Fruit fly (Drosophila melanogaster) whole organism, embryonic: ENCODE measurements around the gene Ctr1A.

Experiments
- C15 ChIP-seq: fragments of 200-800 bp; sonication (Bioruptor generic); IDR thresholded peaks from 3 replicates; pipeline ENCODE4 v1.3.6; 2022; ENCODE audit warnings: missing biosample characterization, missing genetic modification characterization
- CG11093 ChIP-seq: fragments of 200-800 bp; sonication (Bioruptor generic); IDR thresholded peaks from 3 replicates; pipeline ENCODE4 v1.3.6; 2022; ENCODE audit warnings: missing biosample characterization, missing genetic modification characterization
- CG11560 ChIP-seq: fragments of 200-800 bp; sonication (Bioruptor generic); IDR thresholded peaks from 3 replicates; pipeline ENCODE4 v1.3.6; 2022; ENCODE audit warnings: missing biosample characterization, missing genetic modification characterization
- CG12071 ChIP-seq: fragments of 200-800 bp; sonication (Bioruptor generic); optimal IDR thresholded peaks from 3 replicates; lab custom pipeline; 2018; ENCODE audit warnings: missing biosample characterization, mild to moderate bottlenecking, missing genetic modification characterization
- CG12104 ChIP-seq: fragments of 200-800 bp; sonication (Bioruptor generic); optimal IDR thresholded peaks from 3 replicates; lab custom pipeline; 2016; ENCODE audit warnings: missing biosample characterization, missing genetic modification characterization
- CG12769 ChIP-seq: fragments of 200-800 bp; sonication (Bioruptor generic); optimal IDR thresholded peaks from 2 replicates; lab custom pipeline; 2019; ENCODE audit warnings: missing biosample characterization, mild to moderate bottlenecking, missing genetic modification characterization, moderate library complexity
- CG14441 ChIP-seq: fragments of 200-800 bp; sonication (Bioruptor generic); IDR thresholded peaks from 2 replicates; pipeline ENCODE4 v1.3.6; 2022; ENCODE audit warnings: missing biosample characterization, missing genetic modification characterization
- CG1602 ChIP-seq: fragments of 200-800 bp; sonication (Bioruptor generic); optimal IDR thresholded peaks from 3 replicates; lab custom pipeline; 2016; ENCODE audit warnings: missing biosample characterization, missing genetic modification characterization
- CG17912 ChIP-seq: fragments of 200-800 bp; sonication (Bioruptor generic); optimal IDR thresholded peaks from 2 replicates; lab custom pipeline; 2018; ENCODE audit warnings: missing biosample characterization, mild to moderate bottlenecking, missing genetic modification characterization
- CG2678 ChIP-seq: fragments of 200-800 bp; sonication (Bioruptor generic); optimal IDR thresholded peaks from 3 replicates; lab custom pipeline; 2019; ENCODE audit warnings: missing biosample characterization, mild to moderate bottlenecking, missing genetic modification characterization, moderate library complexity
- CG30431 ChIP-seq: fragments of 200-800 bp; sonication (Bioruptor generic); optimal IDR thresholded peaks from 2 replicates; lab custom pipeline; 2017; ENCODE audit warnings: missing biosample characterization, missing genetic modification characterization
- CG34224 ChIP-seq: fragments of 200-800 bp; sonication (Bioruptor generic); IDR thresholded peaks from 3 replicates; pipeline ENCODE4 v1.3.6; 2022; ENCODE audit warnings: missing biosample characterization, missing genetic modification characterization; ENCODE audit not compliant: partially characterized antibody
- CG34376 ChIP-seq: fragments of 200-800 bp; sonication (Bioruptor generic); optimal IDR thresholded peaks from 2 replicates; lab custom pipeline; 2018; ENCODE audit warnings: missing biosample characterization, mild to moderate bottlenecking, missing genetic modification characterization
- CG4730 ChIP-seq: fragments of 200-800 bp; sonication (Bioruptor generic); IDR thresholded peaks from 2 replicates; pipeline ENCODE4 v1.3.6; 2022; ENCODE audit warnings: missing biosample characterization, missing genetic modification characterization
- CG4820 ChIP-seq: fragments of 200-800 bp; sonication (Bioruptor generic); optimal IDR thresholded peaks from 3 replicates; lab custom pipeline; 2016; ENCODE audit warnings: missing biosample characterization, missing genetic modification characterization
- CG5180 ChIP-seq: fragments of 200-800 bp; sonication (Bioruptor generic); optimal IDR thresholded peaks from 3 replicates; lab custom pipeline; 2017; ENCODE audit warnings: missing biosample characterization, missing genetic modification characterization, mild to moderate bottlenecking, moderate library complexity, missing genetic modification reagents
- CG6689 ChIP-seq: fragments of 200-800 bp; sonication (Bioruptor generic); IDR thresholded peaks from 2 replicates; pipeline ENCODE4 v1.3.6; 2022; ENCODE audit warnings: missing biosample characterization, missing genetic modification characterization
- CkIIα-i1 ChIP-seq: fragments of 200-800 bp; sonication (Bioruptor generic); IDR thresholded peaks from 2 replicates; pipeline ENCODE4 v1.3.6; 2022; ENCODE audit warnings: missing biosample characterization, missing genetic modification characterization
- D ChIP-seq, 2 experiments: fragments of 200-800 bp in 1 of 2; fragments of >200 bp in 1 of 2; sonication (Bioruptor generic) in 1 of 2; optimal IDR thresholded peaks; 2 replicates in 1 of 2; 3 replicates in 1 of 2; lab custom pipeline; 2017; ENCODE audit warnings: mild to moderate bottlenecking in 1 of 2, missing biosample characterization in 1 of 2, missing genetic modification characterization in 1 of 2, missing genetic modification reagents in 1 of 2
- D19A ChIP-seq: fragments of 200-800 bp; optimal IDR thresholded peaks from 3 replicates; lab custom pipeline; 2019; ENCODE audit warnings: missing biosample characterization, mild to moderate bottlenecking, missing genetic modification characterization, moderate library complexity
- D19B ChIP-seq: fragments of 200-800 bp; sonication (Bioruptor generic); optimal IDR thresholded peaks from 2 replicates; lab custom pipeline; 2017; ENCODE audit warnings: missing biosample characterization, mild to moderate bottlenecking, missing genetic modification characterization
- Dll ChIP-seq: fragments of 200-800 bp; sonication (Bioruptor generic); IDR thresholded peaks from 4 replicates; pipeline ENCODE4 v1.3.6; 2022; ENCODE audit warnings: missing biosample characterization, missing genetic modification characterization; ENCODE audit not compliant: partially characterized antibody
- ERR ChIP-seq: fragments of 200-800 bp; sonication (Bioruptor generic); optimal IDR thresholded peaks from 2 replicates; lab custom pipeline; 2016; ENCODE audit warnings: missing biosample characterization, missing genetic modification characterization
- HmgZ ChIP-seq: fragments of 200-800 bp; sonication (Bioruptor generic); optimal IDR thresholded peaks from 2 replicates; lab custom pipeline; 2018; ENCODE audit warnings: missing biosample characterization, mild to moderate bottlenecking, missing genetic modification characterization
- Lim3 ChIP-seq: fragments of 200-800 bp; sonication (Bioruptor generic); IDR thresholded peaks from 2 replicates; pipeline ENCODE4 v1.3.6; 2022; ENCODE audit warnings: missing biosample characterization, missing genetic modification characterization
- Mad ChIP-seq: fragments of 200-800 bp; sonication (Bioruptor generic); optimal IDR thresholded peaks from 2 replicates; lab custom pipeline; 2016; ENCODE audit warnings: missing biosample characterization, missing genetic modification characterization
- NC2α ChIP-seq: fragments of 200-800 bp; sonication (Bioruptor generic); optimal IDR thresholded peaks from 2 replicates; lab custom pipeline; 2016; ENCODE audit warnings: missing biosample characterization, missing genetic modification characterization
- Pdp1 ChIP-seq, 2 experiments: fragments of 200-800 bp; sonication (Bioruptor generic); optimal IDR thresholded peaks; 3 replicates each; lab custom pipeline; 2016; ENCODE audit warnings: missing biosample characterization in 2 of 2, missing genetic modification characterization in 2 of 2, mild to moderate bottlenecking in 1 of 2, moderate library complexity in 1 of 2
- Rfx ChIP-seq: fragments of 200-800 bp; sonication (Bioruptor generic); IDR thresholded peaks from 2 replicates; pipeline ENCODE4 v1.3.6; 2022; ENCODE audit warnings: missing biosample characterization, missing genetic modification characterization
- Stat92E ChIP-seq, 3 experiments: fragments of >200 bp in 2 of 3; fragments of 200-800 bp in 1 of 3; sonication (Bioruptor generic) in 1 of 3; optimal IDR thresholded peaks; 2 replicates each; lab custom pipeline; 2017 to 2019; ENCODE audit warnings: missing biosample characterization in 3 of 3, missing genetic modification characterization in 3 of 3, mild to moderate bottlenecking in 1 of 3, moderate library complexity in 1 of 3
- al ChIP-seq: fragments of 200-800 bp; sonication (Bioruptor generic); IDR thresholded peaks from 2 replicates; pipeline ENCODE4 v1.3.6; 2022; ENCODE audit warnings: missing biosample characterization, missing genetic modification characterization
- bab2 ChIP-seq: fragments of 200-800 bp; sonication (Bioruptor generic); optimal IDR thresholded peaks from 2 replicates; lab custom pipeline; 2016; ENCODE audit warnings: missing biosample characterization, missing genetic modification characterization
- caup ChIP-seq: fragments of 200-800 bp; sonication (Bioruptor generic); optimal IDR thresholded peaks from 3 replicates; lab custom pipeline; 2017; ENCODE audit warnings: missing biosample characterization, mild to moderate bottlenecking, missing genetic modification characterization, moderate library complexity; ENCODE audit not compliant: severe bottlenecking
- cg ChIP-seq: fragments of 200-800 bp; sonication (Bioruptor generic); optimal IDR thresholded peaks from 3 replicates; lab custom pipeline; 2019; ENCODE audit warnings: missing biosample characterization, mild to moderate bottlenecking, missing genetic modification characterization, moderate library complexity
- chn ChIP-seq: fragments of 200-800 bp; sonication (Bioruptor generic); optimal IDR thresholded peaks from 2 replicates; lab custom pipeline; 2016; ENCODE audit warnings: missing biosample characterization, missing genetic modification characterization
- exex ChIP-seq: fragments of 200-800 bp; sonication (Bioruptor generic); optimal IDR thresholded peaks from 4 replicates; lab custom pipeline; 2018; ENCODE audit warnings: missing biosample characterization, mild to moderate bottlenecking, missing genetic modification characterization, moderate library complexity
- gfzf ChIP-seq: fragments of 200-800 bp; sonication (Bioruptor generic); optimal IDR thresholded peaks from 2 replicates; lab custom pipeline; 2016; ENCODE audit warnings: missing biosample characterization, mild to moderate bottlenecking, missing genetic modification characterization, moderate library complexity
- kay ChIP-seq: fragments of 200-800 bp; sonication (Bioruptor generic); optimal IDR thresholded peaks from 2 replicates; lab custom pipeline; 2016; ENCODE audit warnings: missing biosample characterization, missing genetic modification characterization
- mirr ChIP-seq: fragments of 200-800 bp; sonication (Bioruptor generic); optimal IDR thresholded peaks from 3 replicates; lab custom pipeline; 2018; ENCODE audit warnings: missing biosample characterization, mild to moderate bottlenecking, missing genetic modification characterization
- onecut ChIP-seq: fragments of 200-800 bp; sonication (Bioruptor generic); IDR thresholded peaks from 2 replicates; pipeline ENCODE4 v1.3.6; 2022; ENCODE audit warnings: missing biosample characterization, missing genetic modification characterization
- ranshi ChIP-seq: fragments of 200-800 bp; sonication (Bioruptor generic); IDR thresholded peaks from 2 replicates; pipeline ENCODE4 v1.3.6; 2022; ENCODE audit warnings: missing biosample characterization, missing genetic modification characterization
- sd ChIP-seq: fragments of 200-800 bp; sonication (Bioruptor generic); optimal IDR thresholded peaks from 3 replicates; lab custom pipeline; 2018; ENCODE audit warnings: missing biosample characterization, mild to moderate bottlenecking, missing genetic modification characterization, moderate library complexity
- sqz ChIP-seq: fragments of 200-800 bp; sonication (Bioruptor generic); optimal IDR thresholded peaks from 3 replicates; lab custom pipeline; 2018; ENCODE audit warnings: missing biosample characterization, mild to moderate bottlenecking, missing genetic modification characterization
- sug ChIP-seq: fragments of 200-800 bp; optimal IDR thresholded peaks from 2 replicates; lab custom pipeline; 2019; ENCODE audit warnings: missing biosample characterization, mild to moderate bottlenecking, missing genetic modification characterization, moderate library complexity
- tgo ChIP-seq: fragments of 200-800 bp; sonication (Bioruptor generic); IDR thresholded peaks from 3 replicates; pipeline ENCODE4 v1.3.6; 2022; ENCODE audit warnings: missing biosample characterization, missing genetic modification characterization
- unc-4 ChIP-seq: fragments of 200-800 bp; sonication (Bioruptor generic); IDR thresholded peaks from 2 replicates; pipeline ENCODE4 v1.3.6; 2022; ENCODE audit warnings: missing biosample characterization, missing genetic modification characterization; ENCODE audit not compliant: partially characterized antibody
- unpg ChIP-seq: fragments of 200-800 bp; sonication (Bioruptor generic); optimal IDR thresholded peaks from 3 replicates; lab custom pipeline; 2018; ENCODE audit warnings: missing biosample characterization, mild to moderate bottlenecking, missing genetic modification characterization, moderate library complexity
- vfl ChIP-seq: fragments of 200-800 bp; sonication (Bioruptor generic); optimal IDR thresholded peaks from 2 replicates; lab custom pipeline; 2016; ENCODE audit warnings: missing biosample characterization, missing genetic modification characterization
- wek ChIP-seq: fragments of 200-800 bp; sonication (Bioruptor generic); optimal IDR thresholded peaks from 3 replicates; lab custom pipeline; 2018; ENCODE audit warnings: missing biosample characterization, mild to moderate bottlenecking, missing genetic modification characterization, moderate library complexity
- zfh2 ChIP-seq: fragments of 200-800 bp; sonication (Bioruptor generic); optimal IDR thresholded peaks from 2 replicates; lab custom pipeline; 2016; ENCODE audit warnings: missing biosample characterization, missing genetic modification characterization

Gene Ctr1A

DNA sequence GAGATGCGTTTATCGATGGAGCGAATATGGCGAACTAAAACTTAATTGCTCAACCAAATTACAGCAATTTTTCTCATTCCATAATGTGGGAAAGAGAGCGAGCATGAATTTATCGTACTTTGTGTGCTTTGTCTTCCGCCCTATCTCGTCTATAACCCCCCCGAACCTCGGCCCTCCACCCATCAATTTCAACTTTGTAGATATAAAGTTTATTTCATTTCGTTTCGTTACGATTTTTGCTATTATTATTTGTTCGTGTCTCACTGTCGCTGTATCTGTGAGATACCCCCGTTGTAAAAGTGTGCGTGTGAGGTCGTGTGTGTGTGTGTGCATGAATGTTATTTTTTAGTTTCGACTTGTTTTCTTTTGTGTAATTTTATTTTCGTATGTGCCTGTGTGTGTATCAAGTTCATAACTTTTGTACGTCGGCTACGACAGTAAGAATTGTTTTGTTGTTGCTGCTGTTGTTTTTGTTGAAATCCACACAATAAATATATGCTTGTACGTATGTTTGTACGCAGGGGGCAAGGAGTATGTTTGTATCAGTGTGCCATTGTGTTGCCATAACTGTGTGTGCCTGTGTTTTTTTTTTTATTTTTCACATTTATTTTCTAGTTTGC is 47.2 kb downstream of the Ctr1A start (continued):
- no peak for TF ChIP-seq CG12071 (GFP tag; lab: Kevin White, UChicago)
- TF ChIP-seq caup (GFP tag; lab: Kevin White, UChicago) = peak; percentile 23
- TF ChIP-seq Stat92E (GFP tag; optimal IDR thresholded peaks at IDR 0.05; lab: Kevin White, UChicago) = no peak
- TF ChIP-seq mirr = peak; percentile 91
- no peak for TF ChIP-seq CG12104 (GFP tag; lab: Kevin White, UChicago)
- no peak for TF ChIP-seq zfh2
- peak; percentile 80 for TF ChIP-seq CG14441
- no peak for TF ChIP-seq bab2 (GFP tag; lab: Kevin White, UChicago)
- no peak for TF ChIP-seq vfl
- TF ChIP-seq CG4730 (GFP tag; lab: Robert Waterston, UW) = no peak
- no peak for TF ChIP-seq CG11093
- TF ChIP-seq sug (tag; lab: Kevin White, UChicago) = peak; percentile 13
- TF ChIP-seq CG5180 (GFP tag; lab: Kevin White, UChicago) = peak; percentile 54
- TF ChIP-seq Pdp1 (GFP tag; optimal IDR thresholded peaks at IDR 0.05; lab: Kevin White, UChicago) = peak in 1 of 2 experiments; percentile 15
- no peak for TF ChIP-seq onecut
- no peak for TF ChIP-seq gfzf (GFP tag; lab: Kevin White, UChicago)
- no peak for TF ChIP-seq ERR (GFP tag; lab: Kevin White, UChicago)
- TF ChIP-seq Rfx (GFP tag; lab: Robert Waterston, UW) = peak; percentile 20; the same call in 1 of the 2 replicates
- no peak for TF ChIP-seq CG34224
- TF ChIP-seq unc-4 (GFP tag; lab: Robert Waterston, UW) = no peak
- no peak for TF ChIP-seq wek (GFP tag; lab: Kevin White, UChicago)
- peak; percentile 58 for TF ChIP-seq exex
- TF ChIP-seq CkIIα-i1 (GFP tag; lab: Robert Waterston, UW) = no peak
- TF ChIP-seq HmgZ = no peak
- peak; percentile 31 for TF ChIP-seq sqz
- no peak for TF ChIP-seq kay (GFP tag; lab: Kevin White, UChicago)
- no peak for TF ChIP-seq D (optimal IDR thresholded peaks at IDR 0.05; lab: Kevin White, UChicago)
- no peak for TF ChIP-seq D (GFP tag; optimal IDR thresholded peaks at IDR 0.05; lab: Kevin White, UChicago)
- TF ChIP-seq CG4820 (GFP tag; lab: Kevin White, UChicago) = no peak
- TF ChIP-seq CG1602 = no peak
- peak; percentile 20 for TF ChIP-seq sd (tag; lab: Kevin White, UChicago)
- TF ChIP-seq C15 (GFP tag; lab: Robert Waterston, UW) = no peak
- TF ChIP-seq CG11560 (tag; lab: Robert Waterston, UW) = no peak
- peak; percentile 20 for TF ChIP-seq CG12769 (tag; lab: Kevin White, UChicago)
- TF ChIP-seq CG30431 (GFP tag; lab: Kevin White, UChicago) = no peak
- no peak for TF ChIP-seq unpg (GFP tag; lab: Kevin White, UChicago)
- no peak for TF ChIP-seq NC2α (GFP tag; lab: Kevin White, UChicago)
- TF ChIP-seq CG6689 (GFP tag; lab: Robert Waterston, UW) = no peak
- no peak for TF ChIP-seq Mad (GFP tag; lab: Kevin White, UChicago)
- TF ChIP-seq Dll = no peak
- TF ChIP-seq chn = no peak
- TF ChIP-seq al (GFP tag; lab: Robert Waterston, UW) = no peak
- peak; percentile 81 for TF ChIP-seq cg (GFP tag; lab: Kevin White, UChicago)
- TF ChIP-seq ranshi = no peak
- no peak for TF ChIP-seq CG34376 (GFP tag; lab: Kevin White, UChicago)
- no peak for TF ChIP-seq CG2678 (tag; lab: Kevin White, UChicago)
- no peak for TF ChIP-seq D19A (tag; lab: Kevin White, UChicago)
- TF ChIP-seq tgo (GFP tag; lab: Robert Waterston, UW) = no peak
- TF ChIP-seq CG17912 = no peak
- TF ChIP-seq D19B = no peak
- TF ChIP-seq Lim3 (GFP tag; lab: Robert Waterston, UW) = no peak
